Fruit fly (Drosophila melanogaster): ENCODE measurements around the gene CG32668.

CG32668 gene

DNA sequence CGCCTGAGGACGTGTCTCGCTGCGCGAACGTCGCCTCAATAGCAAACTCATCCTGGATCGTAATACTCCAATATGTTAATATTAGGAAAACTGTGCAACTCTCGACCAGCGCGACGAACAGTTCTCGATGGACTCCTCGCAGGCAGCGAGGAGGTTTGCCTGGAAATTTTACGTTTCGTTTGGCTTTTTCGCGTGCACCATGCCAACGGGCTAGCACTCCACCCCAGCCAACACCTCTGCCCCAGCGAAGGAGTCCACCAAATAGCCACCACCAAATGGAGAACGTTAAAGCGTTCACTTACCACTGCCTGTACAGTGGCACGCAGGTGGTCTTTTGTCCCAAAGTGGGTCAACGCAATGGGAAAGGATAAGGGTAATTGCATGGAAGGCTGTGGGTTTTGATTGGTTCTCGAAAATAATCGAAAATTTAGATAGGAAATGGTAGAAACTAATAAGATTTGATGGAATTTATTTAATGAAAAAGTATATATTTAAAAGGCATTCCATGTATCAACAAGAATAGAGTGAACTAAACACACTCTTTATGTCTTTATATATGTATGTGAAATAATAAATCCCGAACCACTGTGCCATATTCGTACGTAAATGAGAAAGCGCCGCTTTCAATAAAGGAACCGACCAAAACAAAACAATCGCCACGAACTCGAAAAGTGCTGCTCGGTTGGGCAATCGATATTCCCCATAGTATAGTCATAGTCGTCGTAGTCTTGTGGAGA is at the start of gene CG32668:
TSS of gene CG32668 (minus strand) at position 51 of the 737 bp plus-strand sequence.
- no peak for TF ChIP-seq Sin3A (optimal IDR thresholded peaks at IDR 0.05)
- TF ChIP-seq Myc (optimal IDR thresholded peaks at IDR 0.05): no peak
- no peak for TF ChIP-seq insv (optimal IDR thresholded peaks at IDR 0.05)
- no peak for TF ChIP-seq h (optimal IDR thresholded peaks at IDR 0.05)
- no peak for TF ChIP-seq ttk (optimal IDR thresholded peaks at IDR 0.05)

DNA sequence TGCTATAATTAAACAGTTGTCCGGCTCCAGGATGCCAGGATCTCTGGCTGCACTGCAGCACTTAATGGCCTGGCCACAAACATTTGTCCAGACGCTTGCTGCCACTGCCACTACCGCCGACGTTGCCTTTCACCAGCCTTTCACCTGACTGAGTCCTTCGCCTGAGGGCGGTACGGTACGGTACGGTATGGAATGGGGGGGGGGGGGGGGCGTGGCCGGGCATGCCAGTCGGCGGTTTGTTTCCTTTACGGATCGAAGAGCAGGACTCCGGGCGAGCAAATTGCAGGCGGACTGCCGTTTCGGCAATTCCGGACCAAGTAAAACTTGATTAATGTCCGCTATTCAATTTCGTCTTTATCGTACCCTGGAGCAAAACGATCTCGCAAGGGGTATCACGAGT is 43.5 kb upstream of the CG32668 start:
- TF ChIP-seq h (optimal IDR thresholded peaks at IDR 0.05) (no peak), Sin3A (optimal IDR thresholded peaks at IDR 0.05) (no peak), insv (optimal IDR thresholded peaks at IDR 0.05) (no peak), ttk (optimal IDR thresholded peaks at IDR 0.05) (no peak), Myc (optimal IDR thresholded peaks at IDR 0.05) (no peak), psq (optimal IDR thresholded peaks at IDR 0.05) (no peak)

DNA sequence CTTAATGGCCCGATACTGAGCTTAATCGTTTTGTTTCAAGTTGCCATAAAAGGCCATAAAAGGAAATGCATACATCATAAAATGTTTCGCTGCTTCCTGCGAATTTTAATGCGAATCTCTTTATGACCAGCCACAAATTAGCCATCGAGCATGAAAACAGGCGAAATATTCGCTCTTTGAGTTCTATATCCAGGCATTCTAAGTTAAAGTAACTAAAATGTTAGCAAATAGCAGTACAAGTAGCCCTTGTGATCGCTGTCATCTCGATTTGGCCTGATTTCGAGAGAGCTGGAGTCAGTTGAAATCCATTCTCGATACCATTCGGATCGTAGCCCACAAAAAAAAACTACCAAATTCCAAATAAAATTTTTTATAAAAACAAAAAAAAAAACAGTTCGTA is 42.4 kb upstream of the CG32668 start, which contains the start of gene CG11106:
TSS of gene CG11106 (plus strand) at position 301 of the 400 bp plus-strand sequence.
- TF ChIP-seq ttk (optimal IDR thresholded peaks at IDR 0.05) (no peak), psq (optimal IDR thresholded peaks at IDR 0.05) (no peak), h (optimal IDR thresholded peaks at IDR 0.05) (no peak), Sin3A (optimal IDR thresholded peaks at IDR 0.05) (no peak), insv (optimal IDR thresholded peaks at IDR 0.05) (no peak), Myc (optimal IDR thresholded peaks at IDR 0.05) (no peak)

DNA sequence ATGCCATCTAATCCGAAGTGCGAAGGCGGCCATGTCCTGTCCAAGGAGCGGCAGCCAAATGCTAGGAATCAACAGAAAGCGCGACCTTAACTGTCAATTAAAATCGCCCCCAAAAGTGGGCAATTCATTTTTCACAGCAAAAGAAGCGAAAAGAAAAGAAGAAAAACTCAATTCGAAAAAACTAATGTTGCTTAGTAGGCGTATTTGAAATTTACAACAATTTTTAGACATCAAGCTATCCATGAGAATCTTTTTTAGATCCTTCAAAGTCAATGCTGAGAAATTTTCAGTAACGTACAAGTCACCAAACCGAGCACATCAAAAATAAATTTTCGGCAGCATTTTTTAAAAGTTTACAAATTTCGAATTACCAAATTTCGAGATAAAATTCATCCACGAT is 23.1 kb upstream of the CG32668 start, which contains the start of gene CG15200:
TSS of gene CG15200 (plus strand) at position 301 of the 400 bp plus-strand sequence.
- TF ChIP-seq Sin3A (optimal IDR thresholded peaks at IDR 0.05) (no peak), psq (optimal IDR thresholded peaks at IDR 0.05) (no peak), ttk (optimal IDR thresholded peaks at IDR 0.05) (no peak), Myc (optimal IDR thresholded peaks at IDR 0.05) (no peak), h (optimal IDR thresholded peaks at IDR 0.05) (no peak), insv (optimal IDR thresholded peaks at IDR 0.05) (no peak)

DNA sequence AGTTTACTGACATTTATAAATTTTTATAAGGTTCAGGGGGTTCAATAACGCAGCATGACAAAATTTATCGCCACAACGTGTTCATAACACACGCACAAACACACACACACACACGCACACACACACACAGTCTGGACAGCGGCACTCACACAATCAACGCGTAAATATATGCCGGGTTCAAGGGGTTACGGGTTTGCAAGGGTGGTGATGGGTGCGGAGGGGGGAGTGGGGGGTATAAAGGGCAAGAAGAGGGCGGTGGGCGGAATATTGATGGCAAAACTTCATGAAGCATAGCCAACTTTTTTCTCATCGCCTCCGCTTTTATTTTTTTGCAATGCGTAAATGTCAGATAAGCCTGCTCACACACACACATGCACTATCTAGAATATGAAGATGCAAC is 16.5 kb upstream of the CG32668 start:
- TF ChIP-seq psq (optimal IDR thresholded peaks at IDR 0.05) (no peak), h (optimal IDR thresholded peaks at IDR 0.05) (no peak), ttk (optimal IDR thresholded peaks at IDR 0.05) (no peak), Sin3A (optimal IDR thresholded peaks at IDR 0.05) (no peak)

DNA sequence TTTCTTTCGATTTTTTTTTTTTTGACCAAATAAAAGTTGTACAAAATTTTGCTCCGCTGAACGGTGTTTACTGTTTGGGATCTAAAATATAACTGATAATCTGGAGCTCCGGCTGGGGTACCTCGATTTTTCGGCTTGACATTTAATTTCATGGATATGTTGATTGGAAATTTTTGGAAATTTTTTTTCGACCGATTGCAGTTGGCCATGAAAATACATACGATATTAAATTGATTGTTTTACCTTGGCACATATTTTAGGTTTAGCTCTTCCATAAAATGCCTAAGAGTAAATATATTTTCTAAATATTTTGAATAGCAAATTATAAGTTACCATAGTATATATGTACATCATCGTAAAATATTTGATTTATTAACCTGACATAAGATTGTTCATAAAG is 11.0 kb upstream of the CG32668 start, which contains the start of gene CG1394:
TSS of gene CG1394 (minus strand) at position 101 of the 400 bp plus-strand sequence.
- TF ChIP-seq insv (optimal IDR thresholded peaks at IDR 0.05) (no peak), psq (optimal IDR thresholded peaks at IDR 0.05) (no peak), Myc (optimal IDR thresholded peaks at IDR 0.05) (no peak), Sin3A (optimal IDR thresholded peaks at IDR 0.05) (no peak), ttk (optimal IDR thresholded peaks at IDR 0.05) (no peak), h (optimal IDR thresholded peaks at IDR 0.05) (no peak)

DNA sequence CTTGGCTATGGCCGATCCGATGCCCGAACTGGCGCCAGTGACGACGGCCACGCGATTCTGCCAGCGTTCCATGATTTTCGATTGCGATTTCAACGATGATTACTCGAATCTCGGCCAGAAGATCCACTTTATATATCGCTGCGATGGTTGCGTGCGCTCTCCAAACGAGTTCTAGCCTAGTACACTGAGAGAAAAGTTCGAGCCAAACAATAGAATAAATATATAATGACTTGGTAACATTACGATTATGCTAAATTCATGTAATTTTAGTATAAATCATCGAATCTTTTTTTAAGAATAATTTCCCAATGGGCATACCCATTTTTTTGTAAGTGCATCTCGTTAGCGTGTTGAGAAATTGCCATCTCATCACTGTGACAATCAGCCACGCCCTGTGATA is 9.4 kb upstream of the CG32668 start, which contains the start of gene Antdh:
TSS of gene Antdh (minus strand) at position 101 of the 400 bp plus-strand sequence.
- no peak for TF ChIP-seq Sin3A (optimal IDR thresholded peaks at IDR 0.05)
- no peak for TF ChIP-seq psq (optimal IDR thresholded peaks at IDR 0.05)
- TF ChIP-seq Myc (optimal IDR thresholded peaks at IDR 0.05): no peak
- TF ChIP-seq insv (optimal IDR thresholded peaks at IDR 0.05): no peak
- TF ChIP-seq ttk (optimal IDR thresholded peaks at IDR 0.05): no peak
- no peak for TF ChIP-seq h (optimal IDR thresholded peaks at IDR 0.05)

DNA sequence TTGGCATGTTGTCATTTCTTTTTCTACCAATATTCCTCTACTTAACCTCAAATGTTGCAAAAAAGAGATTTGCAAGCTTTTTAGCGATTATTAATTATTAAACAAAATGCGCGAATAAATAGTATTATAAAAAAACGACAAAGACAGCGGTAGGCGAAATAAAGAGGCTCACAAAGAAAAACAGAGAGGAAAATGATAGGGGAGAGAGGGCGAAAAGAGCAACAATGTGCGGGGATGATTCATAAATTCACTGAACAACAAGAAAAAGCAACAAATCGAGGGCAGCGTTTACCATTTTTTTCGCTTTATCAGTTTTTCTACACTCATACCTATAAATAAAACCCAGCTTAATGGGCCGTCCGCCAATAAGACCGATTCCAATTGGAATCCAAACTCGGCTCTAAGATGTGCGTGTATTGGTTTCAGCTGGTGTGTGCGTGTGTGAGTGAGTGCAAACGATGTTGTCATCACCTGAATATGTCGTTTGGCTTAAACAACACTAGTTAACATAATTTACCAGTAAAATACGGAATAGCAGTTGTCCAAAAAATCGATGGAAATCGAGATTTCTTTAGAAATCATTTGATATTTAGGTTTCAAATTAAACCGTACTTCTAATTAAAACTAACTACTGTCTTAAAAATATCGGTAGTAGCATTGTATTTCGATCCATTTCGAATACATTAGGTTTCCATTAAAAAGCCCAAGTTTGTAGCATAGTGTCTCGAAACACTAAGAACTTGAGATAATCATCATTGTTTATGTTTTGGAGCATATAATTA is 3.6 kb downstream of the CG32668 start:
- TF ChIP-seq Sin3A (optimal IDR thresholded peaks at IDR 0.05) (no peak), psq (optimal IDR thresholded peaks at IDR 0.05) (no peak), ttk (optimal IDR thresholded peaks at IDR 0.05) (no peak), h (optimal IDR thresholded peaks at IDR 0.05) (no peak), insv (optimal IDR thresholded peaks at IDR 0.05) (no peak), Myc (optimal IDR thresholded peaks at IDR 0.05) (no peak)

DNA sequence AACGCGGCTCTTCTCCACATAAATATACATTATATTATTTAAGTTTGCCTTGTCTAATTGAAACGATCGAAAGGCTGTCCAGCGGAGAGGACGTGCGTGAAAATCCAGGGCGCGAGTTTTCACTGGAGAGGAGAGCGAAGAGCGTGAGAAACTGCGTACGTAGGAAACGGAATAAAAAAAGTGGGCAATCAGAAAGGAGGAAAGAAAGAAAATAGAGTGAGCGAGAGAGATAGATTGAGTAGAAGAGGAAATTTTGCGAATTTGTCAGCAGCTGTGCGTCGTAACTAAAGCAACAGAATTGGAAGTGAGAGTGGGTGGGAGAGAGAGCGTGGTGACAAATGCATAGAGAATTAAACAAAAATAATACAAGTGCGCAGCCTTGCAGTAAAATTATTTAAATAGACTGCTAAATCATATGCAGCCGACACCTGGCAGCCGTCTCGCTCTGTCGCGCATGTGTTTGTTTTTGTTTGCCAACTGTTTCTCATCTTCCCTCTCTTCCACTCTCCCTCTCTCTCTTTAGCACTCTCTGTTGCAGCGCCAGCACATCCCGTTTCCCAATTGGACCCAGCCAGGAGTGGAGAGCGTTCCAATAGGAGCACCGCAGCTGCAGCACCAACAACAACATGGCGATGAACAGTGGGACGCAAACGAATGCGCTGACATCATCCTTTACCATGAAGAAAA is 4.9 kb downstream of the CG32668 start:
- TF ChIP-seq Myc (optimal IDR thresholded peaks at IDR 0.05): no peak
- no peak for TF ChIP-seq h (optimal IDR thresholded peaks at IDR 0.05)
- TF ChIP-seq ttk (optimal IDR thresholded peaks at IDR 0.05): no peak
- TF ChIP-seq psq (optimal IDR thresholded peaks at IDR 0.05): no peak
- TF ChIP-seq insv (optimal IDR thresholded peaks at IDR 0.05): no peak
- TF ChIP-seq Sin3A (optimal IDR thresholded peaks at IDR 0.05): no peak

DNA sequence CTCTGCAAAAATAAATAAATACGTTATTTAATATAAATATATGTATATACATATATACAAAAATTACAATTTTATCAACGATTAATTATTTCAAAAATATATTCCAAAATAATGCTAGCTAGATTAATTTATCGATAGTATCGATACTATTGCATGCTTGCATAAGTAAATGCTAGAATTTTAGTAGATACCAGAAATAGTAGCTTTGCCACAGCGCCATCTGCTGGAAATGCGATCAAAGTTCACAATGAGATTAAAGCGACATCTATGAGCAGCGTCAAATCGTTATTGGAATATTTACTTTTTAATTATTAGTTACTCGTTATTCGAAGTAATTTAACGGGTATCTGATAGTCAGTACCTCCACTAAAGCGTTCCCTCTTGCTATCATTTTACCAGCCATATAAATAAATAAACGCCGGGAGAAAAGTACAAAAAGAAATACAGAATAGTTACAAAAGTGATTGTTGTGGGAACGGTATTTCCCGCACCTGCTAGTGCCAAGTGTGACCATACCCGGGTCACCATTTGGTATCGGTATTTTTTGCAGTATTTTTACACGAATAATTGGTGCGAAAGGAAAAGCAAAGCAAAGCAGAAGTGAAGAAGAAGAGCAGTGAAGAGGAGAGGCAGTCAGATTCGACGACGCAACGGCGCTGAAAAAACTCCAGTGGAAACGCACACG is 5.6 kb downstream of the CG32668 start, which contains the start of the genes rtv and Dlic:
TSS of gene rtv (minus strand) at position 165 of the 685 bp plus-strand sequence.
TSS of gene Dlic (plus strand) at position 596 of the 685 bp plus-strand sequence.
- TF ChIP-seq Sin3A (optimal IDR thresholded peaks at IDR 0.05): no peak
- no peak for TF ChIP-seq insv (optimal IDR thresholded peaks at IDR 0.05)
- TF ChIP-seq ttk (optimal IDR thresholded peaks at IDR 0.05): no peak
- TF ChIP-seq Myc (optimal IDR thresholded peaks at IDR 0.05): no peak
- TF ChIP-seq h (optimal IDR thresholded peaks at IDR 0.05): no peak
- TF ChIP-seq psq (optimal IDR thresholded peaks at IDR 0.05): peak; percentile 96

DNA sequence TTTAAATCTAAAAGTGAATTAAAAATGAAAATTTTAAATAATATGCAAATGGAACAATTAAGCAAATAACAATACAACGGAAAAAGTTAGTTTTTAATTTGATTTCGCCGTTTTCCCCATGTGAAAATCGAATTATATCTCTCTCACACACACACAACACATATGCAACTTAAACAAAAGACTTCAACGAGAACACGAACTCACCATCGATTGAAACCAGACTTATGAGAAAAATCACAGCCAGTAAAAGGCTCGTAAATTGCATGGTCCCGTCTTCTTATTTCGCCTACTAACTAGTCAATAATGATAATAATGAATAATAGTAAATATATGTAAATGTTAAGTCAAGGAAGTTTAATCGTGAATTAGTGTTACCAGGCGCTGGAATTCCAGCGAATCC is 6.1 kb downstream of the CG32668 start:
- TF ChIP-seq Sin3A (optimal IDR thresholded peaks at IDR 0.05) (no peak), psq (optimal IDR thresholded peaks at IDR 0.05) (no peak), h (optimal IDR thresholded peaks at IDR 0.05) (no peak), ttk (optimal IDR thresholded peaks at IDR 0.05) (no peak), insv (optimal IDR thresholded peaks at IDR 0.05) (no peak), Myc (optimal IDR thresholded peaks at IDR 0.05) (no peak)

Data from Kc167 (cell line).